Worm (Caenorhabditis elegans): ENCODE results near the gene R11E3.2.

The R11E3.2 gene

DNA sequence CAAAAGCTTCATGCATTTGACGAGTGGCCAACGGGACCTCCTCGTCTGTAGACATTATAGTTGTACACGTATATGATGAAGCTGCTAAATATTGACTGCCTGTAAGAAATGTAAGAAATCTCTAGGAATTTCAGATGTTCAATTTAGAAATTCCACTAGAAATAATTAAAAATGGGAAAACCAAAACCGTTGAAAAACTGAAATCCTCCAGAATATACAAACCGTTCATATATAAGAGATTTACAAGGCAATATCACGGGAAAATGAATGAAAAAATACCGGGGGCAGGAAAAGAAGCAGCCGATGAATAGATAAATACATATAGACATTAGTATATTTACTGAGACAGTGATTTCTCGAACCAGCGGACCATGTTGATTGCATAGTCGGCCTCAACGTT, 30.6 kb downstream of the R11E3.2 start, which contains the start of gene dpf-7:
dpf-7 (minus strand) TSS at position 101 of the 400 bp plus-strand sequence.
- TF ChIP-seq elt-3 (tag; optimal IDR thresholded peaks at IDR 0.05) (no peak), nhr-90 (tag; optimal IDR thresholded peaks at IDR 0.05; ENCODE audit: poor library complexity) (no peak), nhr-47 (tag; optimal IDR thresholded peaks at IDR 0.05) (no peak), nhr-11 (tag; optimal IDR thresholded peaks at IDR 0.05) (no peak), pqm-1 (tag; optimal IDR thresholded peaks at IDR 0.05) (no peak), snu-23 (GFP tag; optimal IDR thresholded peaks at IDR 0.05) (no peak)

ce11 chrIV:4806486-4806885, 34.6 kb downstream of the R11E3.2 start, which contains the start of gene dpf-5:
Gene dpf-5 (minus strand): TSS chrIV:4806586.
- no peak for TF ChIP-seq unc-86 (tag; optimal IDR thresholded peaks at IDR 0.05)
- TF ChIP-seq lsy-2 (tag; optimal IDR thresholded peaks at IDR 0.05) = no peak
- TF ChIP-seq efl-1 (optimal IDR thresholded peaks at IDR 0.05) = no peak
- TF ChIP-seq efl-1 (GFP tag; optimal IDR thresholded peaks at IDR 0.05 in 1 of 2) = no peak
- no peak for TF ChIP-seq fos-1 (tag; optimal IDR thresholded peaks at IDR 0.05)
- TF ChIP-seq nhr-85 (tag) = peak; percentile 10
- TF ChIP-seq tlp-1 (tag; optimal IDR thresholded peaks at IDR 0.05) = no peak
- TF ChIP-seq snu-23 (GFP tag; optimal IDR thresholded peaks at IDR 0.05) = no peak

- no peak for TF ChIP-seq nhr-90 (tag; optimal IDR thresholded peaks at IDR 0.05; ENCODE audit: poor library complexity)
- TF ChIP-seq zip-4 (GFP tag; optimal IDR thresholded peaks at IDR 0.05) = no peak
- TF ChIP-seq unc-62 (GFP tag; optimal IDR thresholded peaks at IDR 0.05) = no peak
- TF ChIP-seq blmp-1 (tag; optimal IDR thresholded peaks at IDR 0.05) = no peak
- TF ChIP-seq C34B4.2 (tag; optimal IDR thresholded peaks at IDR 0.05) = no peak
- no peak for TF ChIP-seq tlp-1 (tag; optimal IDR thresholded peaks at IDR 0.05)
- TF ChIP-seq fos-1 (tag; optimal IDR thresholded peaks at IDR 0.05) = no peak
- no peak for TF ChIP-seq dsc-1 (tag; optimal IDR thresholded peaks at IDR 0.05)
- TF ChIP-seq elt-2 (tag; optimal IDR thresholded peaks at IDR 0.05) = no peak
- no peak for TF ChIP-seq snu-23 (GFP tag; optimal IDR thresholded peaks at IDR 0.05)
- no peak for TF ChIP-seq lin-39 (tag; optimal IDR thresholded peaks at IDR 0.05)
- TF ChIP-seq ceh-63 (GFP tag; optimal IDR thresholded peaks at IDR 0.05) = no peak
- no peak for TF ChIP-seq ces-1 (GFP tag; optimal IDR thresholded peaks at IDR 0.05)
- no peak for TF ChIP-seq efl-1 (optimal IDR thresholded peaks at IDR 0.05)
- no peak for TF ChIP-seq efl-1 (GFP tag; optimal IDR thresholded peaks at IDR 0.05 in 1 of 2)
- no peak for TF ChIP-seq unc-130 (tag; optimal IDR thresholded peaks at IDR 0.05)
- no peak for TF ChIP-seq ztf-11 (tag; optimal IDR thresholded peaks at IDR 0.05)
- no peak for TF ChIP-seq skn-1 (tag; optimal IDR thresholded peaks at IDR 0.05)
- TF ChIP-seq nhr-19 (GFP tag; conservative IDR thresholded peaks at IDR 0.05) = no peak
Observed at ce11 chrIV:4807219-4807618, 35.3 kb downstream of the R11E3.2 start, which contains the start of gene H06H21.11. Gene H06H21.11 (minus strand): TSS chrIV:4807319.

ce11 chrIV:4809397-4809796, 37.5 kb downstream of the R11E3.2 start, which contains the start of gene ubxn-6:
Gene ubxn-6 (minus strand): TSS chrIV:4809497.
- TF ChIP-seq mdl-1 (tag; optimal IDR thresholded peaks at IDR 0.05) = no peak
- TF ChIP-seq nhr-47 (tag; optimal IDR thresholded peaks at IDR 0.05) = no peak
- TF ChIP-seq fkh-8 (tag; optimal IDR thresholded peaks at IDR 0.05) = no peak

- TF ChIP-seq sptf-1 (tag; optimal IDR thresholded peaks at IDR 0.05) = no peak
- no peak for TF ChIP-seq lin-35 (GFP tag; optimal IDR thresholded peaks at IDR 0.05)
Observed at ce11 chrIV:4809813-4810212, 37.9 kb downstream of the R11E3.2 start, which contains the start of gene H06H21.37. Gene H06H21.37 (minus strand): TSS chrIV:4809974.

DNA sequence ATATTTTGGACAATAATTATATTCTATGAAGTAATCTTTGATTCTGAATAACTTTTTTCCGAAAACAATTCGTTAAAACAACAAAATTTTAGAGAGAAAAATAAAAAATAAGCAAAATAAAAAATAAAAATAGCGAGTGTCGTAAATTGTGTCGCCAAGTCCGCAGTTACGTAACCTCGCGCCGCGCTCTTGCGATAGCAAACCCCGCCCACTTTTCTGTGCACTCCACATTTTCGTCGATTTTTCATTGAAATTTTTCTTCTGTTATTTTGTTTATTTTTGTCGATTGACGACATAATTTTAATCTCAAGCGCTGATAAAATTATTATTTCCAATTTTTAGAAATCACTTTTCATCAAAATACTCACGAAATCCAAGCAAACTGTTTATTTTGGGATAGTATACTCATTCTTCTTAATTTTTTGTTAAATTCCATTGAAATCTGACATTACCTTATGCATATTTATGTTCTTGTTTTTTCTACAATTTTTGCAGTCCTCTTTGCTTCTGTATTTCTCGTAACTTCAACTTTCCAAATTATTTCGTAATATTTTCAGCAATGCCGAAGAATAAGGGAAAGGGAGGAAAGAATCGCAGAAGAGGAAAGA, 38.6 kb downstream of the R11E3.2 start, which contains the start of gene eif-1.A:
eif-1.A (plus strand) TSS at position 558 of the 608 bp plus-strand sequence.
- TF ChIP-seq nhr-85 (tag) (peak; percentile 61), dpl-1 (GFP tag; optimal IDR thresholded peaks at IDR 0.05) (peak; percentile 54 to 72 (median 59)), pag-3 (tag; optimal IDR thresholded peaks at IDR 0.05; ENCODE audit: borderline replicate concordance, insufficient read depth) (no peak), zip-4 (GFP tag; optimal IDR thresholded peaks at IDR 0.05) (no peak), unc-30 (tag; optimal IDR thresholded peaks at IDR 0.05) (no peak), nhr-11 (tag; optimal IDR thresholded peaks at IDR 0.05) (no peak), efl-1 (optimal IDR thresholded peaks at IDR 0.05) (peak; percentile 63 to 66), efl-1 (GFP tag; optimal IDR thresholded peaks at IDR 0.05 in 1 of 2) (peak; percentile 69 to 96), snpc-4 (tag; optimal IDR thresholded peaks at IDR 0.05) (no peak), hpl-2 (GFP tag; optimal IDR thresholded peaks at IDR 0.05) (peak; percentile 26), hlh-4 (tag; optimal IDR thresholded peaks at IDR 0.05) (no peak), ceh-90 (tag; optimal IDR thresholded peaks at IDR 0.05) (no peak), lir-3 (tag; optimal IDR thresholded peaks at IDR 0.05; ENCODE audit: poor library complexity) (no peak), alr-1 (tag; optimal IDR thresholded peaks at IDR 0.05; ENCODE audit: borderline replicate concordance) (no peak), nhr-20 (tag; optimal IDR thresholded peaks at IDR 0.05) (peak; percentile 54), F16B12.6 (tag; optimal IDR thresholded peaks at IDR 0.05) (peak; percentile 82), ztf-4 (tag; optimal IDR thresholded peaks at IDR 0.05) (no peak)

Measured in whole organism, L1 larva.